Fruit fly (Drosophila melanogaster): Measurements from ENCODE around the gene CG3556.

DNA sequence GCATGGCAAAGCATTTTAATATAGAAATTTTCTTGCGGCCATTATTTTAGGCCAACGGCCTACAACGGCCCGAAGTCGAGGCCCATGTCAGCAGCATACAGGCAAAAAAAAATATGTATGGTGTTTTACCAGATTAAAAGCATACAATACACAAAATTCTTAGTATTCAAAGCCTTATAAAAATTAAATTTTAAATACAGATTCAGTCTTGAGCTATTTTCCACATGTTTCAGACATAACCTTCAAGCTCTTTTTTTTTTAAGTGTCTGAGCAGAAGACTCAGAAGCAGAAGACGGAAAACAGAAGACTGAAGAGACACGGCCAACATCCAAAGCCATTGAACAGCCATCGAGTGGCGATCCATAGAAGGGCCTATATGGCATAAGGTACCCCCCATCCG lies 51.7 kb downstream of the CG3556 start:
- TF ChIP-seq Dll (optimal IDR thresholded peaks at IDR 0.05): no peak
- no peak for TF ChIP-seq psq (optimal IDR thresholded peaks at IDR 0.05)
- no peak for TF ChIP-seq CG8478 (optimal IDR thresholded peaks at IDR 0.05)
- TF ChIP-seq pan (optimal IDR thresholded peaks at IDR 0.05): no peak

Measured in whole organism.